Worm (Caenorhabditis elegans) whole organism, early embryonic: ENCODE data around the gene hum-4.

Experiments
- aly-1 ChIP-seq: sonication (generic microtip); optimal IDR thresholded peaks from 2 replicates; lab custom pipeline; 2016; ENCODE audit warnings: missing genetic modification characterization, missing compliant biosample characterization
- ama-1 ChIP-seq: fragments of 150-350 bp; optimal IDR thresholded peaks from 2 replicates; lab custom pipeline; 2014
- ets-7 ChIP-seq: sonication (generic microtip); optimal IDR thresholded peaks from 2 replicates; lab custom pipeline; 2016; ENCODE audit warnings: missing genotype, missing genetic modification characterization, missing compliant biosample characterization

DNA sequence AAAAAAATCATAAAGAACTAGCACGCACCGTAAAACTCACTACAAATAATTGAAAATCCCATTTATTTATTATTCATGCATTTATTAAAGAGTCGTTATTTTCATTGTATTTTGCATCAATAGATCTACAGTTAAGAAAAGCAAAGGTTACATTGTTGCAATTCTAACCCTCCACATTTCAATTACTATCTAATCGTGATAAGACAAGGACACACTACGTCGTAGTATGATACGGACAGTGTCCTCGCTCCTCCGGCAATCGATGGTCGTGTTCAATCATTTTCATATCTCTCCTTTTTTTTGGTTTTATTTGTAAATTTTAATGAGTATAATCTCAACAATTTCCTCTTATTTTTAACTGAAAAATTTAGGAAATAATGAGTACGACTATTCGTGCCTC lies 40.5 kb downstream of the hum-4 start, which contains the start of gene prx-12:
- TF ChIP-seq ets-7 (tag; lab: Kevin White, UChicago) = no peak
- TF ChIP-seq ama-1 = no peak
- no peak for TF ChIP-seq aly-1
